Fruit fly (Drosophila melanogaster) whole organism, embryonic: Measurements from ENCODE around the gene GIIIspla2.
A peak's percentile ranks its signal among the peaks of the same experiment; 100 is the strongest.

Experiments
- ATbp ChIP-seq: fragments of 200-800 bp; sonication (Bioruptor generic); optimal IDR thresholded peaks from 2 replicates; lab custom pipeline; 2017; ENCODE audit warnings: missing biosample characterization, mild to moderate bottlenecking, missing genetic modification characterization, missing genetic modification reagents
- Abd-B ChIP-seq: fragments of 200-800 bp; sonication (Bioruptor generic); optimal IDR thresholded peaks from 2 replicates; lab custom pipeline; 2018; ENCODE audit warnings: missing biosample characterization, mild to moderate bottlenecking, missing genetic modification characterization, moderate library complexity
- Adf1 ChIP-seq: fragments of 200-800 bp; sonication (Bioruptor generic); IDR thresholded peaks from 2 replicates; pipeline ENCODE4 v1.3.6; 2022; ENCODE audit warnings: missing biosample characterization, missing genetic modification characterization
- Asciz ChIP-seq: fragments of 200-800 bp; sonication (Bioruptor generic); optimal IDR thresholded peaks from 2 replicates; lab custom pipeline; 2017; ENCODE audit warnings: missing biosample characterization, mild to moderate bottlenecking, missing genetic modification characterization, missing genetic modification reagents
- Atf-2 ChIP-seq: fragments of 200-800 bp; sonication (Bioruptor generic); optimal IDR thresholded peaks from 2 replicates; lab custom pipeline; 2016; ENCODE audit warnings: missing biosample characterization, missing genetic modification characterization
- Blimp-1 ChIP-seq: fragments of 200-800 bp; sonication (Bioruptor generic); optimal IDR thresholded peaks from 3 replicates; lab custom pipeline; 2018; ENCODE audit warnings: missing biosample characterization, missing genetic modification characterization, mild to moderate bottlenecking, moderate library complexity, missing genetic modification reagents
- Bteb2 ChIP-seq: fragments of 200-800 bp; sonication (Bioruptor generic); optimal IDR thresholded peaks from 2 replicates; lab custom pipeline; 2016; ENCODE audit warnings: missing biosample characterization, missing genetic modification characterization
- CG10366 ChIP-seq: fragments of 200-800 bp; sonication (Bioruptor generic); IDR thresholded peaks from 2 replicates; pipeline ENCODE4 v1.3.6; 2022; ENCODE audit warnings: missing biosample characterization, missing genetic modification characterization
- CG13624 ChIP-seq: fragments of 200-800 bp; sonication (Bioruptor generic); optimal IDR thresholded peaks from 2 replicates; lab custom pipeline; 2016; ENCODE audit warnings: missing biosample characterization, missing genetic modification characterization
- CG13775 ChIP-seq: fragments of 200-800 bp; sonication (Bioruptor generic); optimal IDR thresholded peaks from 3 replicates; lab custom pipeline; 2017; ENCODE audit warnings: missing biosample characterization, mild to moderate bottlenecking, missing genetic modification characterization
- CG15011 ChIP-seq: fragments of 200-800 bp; sonication (Bioruptor generic); optimal IDR thresholded peaks from 3 replicates; lab custom pipeline; 2018; ENCODE audit warnings: missing biosample characterization, mild to moderate bottlenecking, missing genetic modification characterization
- CG15696 ChIP-seq: fragments of 200-800 bp; sonication (Bioruptor generic); optimal IDR thresholded peaks from 2 replicates; lab custom pipeline; 2019; ENCODE audit warnings: missing biosample characterization, mild to moderate bottlenecking, missing genetic modification characterization, moderate library complexity
- CG17612 ChIP-seq: fragments of 200-800 bp; sonication (Bioruptor generic); IDR thresholded peaks from 2 replicates; pipeline ENCODE4 v1.3.6; 2022; ENCODE audit warnings: missing biosample characterization, missing genetic modification characterization
- CG3847 ChIP-seq: fragments of 200-800 bp; sonication (Bioruptor generic); IDR thresholded peaks from 2 replicates; pipeline ENCODE4 v1.3.6; 2022; ENCODE audit warnings: missing biosample characterization, missing genetic modification characterization
- CG7556 ChIP-seq: fragments of 200-800 bp; sonication (Bioruptor generic); optimal IDR thresholded peaks from 2 replicates; lab custom pipeline; 2017; ENCODE audit warnings: missing biosample characterization, mild to moderate bottlenecking, missing genetic modification characterization
- CG7745 ChIP-seq: fragments of 200-800 bp; sonication (Bioruptor generic); optimal IDR thresholded peaks from 2 replicates; lab custom pipeline; 2018; ENCODE audit warnings: missing biosample characterization, mild to moderate bottlenecking, missing genetic modification characterization, moderate library complexity
- CG7963 ChIP-seq: fragments of 200-800 bp; sonication (Bioruptor generic); IDR thresholded peaks from 3 replicates; pipeline ENCODE4 v1.3.6; 2022; ENCODE audit warnings: missing biosample characterization, missing genetic modification characterization; ENCODE audit not compliant: partially characterized antibody
- CoRest ChIP-seq: fragments of 200-800 bp; sonication (Bioruptor generic); optimal IDR thresholded peaks from 3 replicates; lab custom pipeline; 2018; ENCODE audit warnings: missing biosample characterization, mild to moderate bottlenecking, missing genetic modification characterization, moderate library complexity
- Drgx ChIP-seq: fragments of 200-800 bp; sonication (Bioruptor generic); IDR thresholded peaks from 2 replicates; pipeline ENCODE4 v1.3.6; 2022; ENCODE audit warnings: missing biosample characterization, missing genetic modification characterization
- HLH3B ChIP-seq: fragments of 200-800 bp; sonication (Bioruptor generic); IDR thresholded peaks from 2 replicates; pipeline ENCODE4 v1.3.6; 2022; ENCODE audit warnings: missing biosample characterization, missing genetic modification characterization
- Hand ChIP-seq: fragments of 200-800 bp; sonication (Bioruptor generic); optimal IDR thresholded peaks from 2 replicates; lab custom pipeline; 2017; ENCODE audit warnings: mild to moderate bottlenecking, missing biosample characterization, missing genetic modification reagents, missing genetic modification characterization
- Max ChIP-seq: fragments of 200-800 bp; sonication (Bioruptor generic); optimal IDR thresholded peaks from 2 replicates; lab custom pipeline; 2016; ENCODE audit warnings: missing biosample characterization, mild to moderate bottlenecking, missing genetic modification characterization
- NFAT ChIP-seq: fragments of 200-800 bp; sonication (Bioruptor generic); IDR thresholded peaks from 2 replicates; pipeline ENCODE4 v1.3.6; 2022; ENCODE audit warnings: missing biosample characterization, missing genetic modification characterization
- Nf-YC ChIP-seq: fragments of 200-800 bp; optimal IDR thresholded peaks from 3 replicates; lab custom pipeline; 2019; ENCODE audit warnings: missing biosample characterization, mild to moderate bottlenecking, missing genetic modification characterization, moderate library complexity
- Oaz ChIP-seq: fragments of 200-800 bp; sonication (Bioruptor generic); IDR thresholded peaks from 2 replicates; pipeline ENCODE4 v1.3.6; 2022; ENCODE audit warnings: missing biosample characterization, missing genetic modification characterization
- Ssrp ChIP-seq: fragments of 200-800 bp; sonication (Bioruptor generic); optimal IDR thresholded peaks from 2 replicates; lab custom pipeline; 2018; ENCODE audit warnings: missing biosample characterization, mild to moderate bottlenecking, missing genetic modification characterization, moderate library complexity
- Stat92E ChIP-seq, 3 experiments: fragments of >200 bp in 2 of 3; fragments of 200-800 bp in 1 of 3; sonication (Bioruptor generic) in 1 of 3; optimal IDR thresholded peaks; 2 replicates each; lab custom pipeline; 2017 to 2019; ENCODE audit warnings: missing biosample characterization in 3 of 3, missing genetic modification characterization in 3 of 3, mild to moderate bottlenecking in 1 of 3, moderate library complexity in 1 of 3
- Trl ChIP-seq, 3 experiments: fragments of >200 bp in 2 of 3; fragments of 200-800 bp in 1 of 3; sonication (Bioruptor generic) in 1 of 3; optimal IDR thresholded peaks; 2 replicates in 1 of 3; 3 replicates in 2 of 3; lab custom pipeline; 2016 to 2017; ENCODE audit warnings: missing biosample characterization in 1 of 3, missing genetic modification characterization in 1 of 3
- amos ChIP-seq: fragments of 200-800 bp; sonication (Bioruptor generic); IDR thresholded peaks from 2 replicates; pipeline ENCODE4 v1.3.6; 2022; ENCODE audit warnings: missing biosample characterization, missing genetic modification characterization; ENCODE audit not compliant: partially characterized antibody
- ase ChIP-seq: fragments of 200-800 bp; sonication (Bioruptor generic); IDR thresholded peaks from 3 replicates; pipeline ENCODE4 v1.3.6; 2022; ENCODE audit warnings: missing biosample characterization, missing genetic modification characterization
- ash1 ChIP-seq: fragments of 200-800 bp; sonication (Bioruptor generic); optimal IDR thresholded peaks from 2 replicates; lab custom pipeline; 2018; ENCODE audit warnings: missing biosample characterization, mild to moderate bottlenecking, missing genetic modification characterization
- az2 ChIP-seq: fragments of 200-800 bp; sonication (Bioruptor generic); optimal IDR thresholded peaks from 3 replicates; lab custom pipeline; 2016; ENCODE audit warnings: missing biosample characterization, missing genetic modification characterization
- bbx ChIP-seq: fragments of 200-800 bp; sonication (Bioruptor generic); IDR thresholded peaks from 2 replicates; pipeline ENCODE4 v1.3.6; 2022; ENCODE audit warnings: missing biosample characterization, missing genetic modification characterization; ENCODE audit not compliant: partially characterized antibody
- br ChIP-seq: fragments of >200 bp; optimal IDR thresholded peaks from 2 replicates; lab custom pipeline; 2017
- eve ChIP-seq, 2 experiments: fragments of >200 bp; optimal IDR thresholded peaks; 2 replicates each; lab custom pipeline; 2017; ENCODE audit warnings: missing biosample characterization in 2 of 2, missing genetic modification characterization in 2 of 2
- fd102C ChIP-seq: fragments of 200-800 bp; sonication (Bioruptor generic); optimal IDR thresholded peaks from 2 replicates; lab custom pipeline; 2018; ENCODE audit warnings: missing biosample characterization, mild to moderate bottlenecking, missing genetic modification characterization, moderate library complexity
- grau ChIP-seq: fragments of 200-800 bp; optimal IDR thresholded peaks from 3 replicates; lab custom pipeline; 2019; ENCODE audit warnings: missing biosample characterization, mild to moderate bottlenecking, missing genetic modification characterization, moderate library complexity
- ham ChIP-seq: fragments of 200-800 bp; sonication (Bioruptor generic); IDR thresholded peaks from 2 replicates; pipeline ENCODE4 v1.3.6; 2022; ENCODE audit warnings: missing biosample characterization, missing genetic modification characterization
- inv ChIP-seq: fragments of 200-800 bp; sonication (Bioruptor generic); IDR thresholded peaks from 2 replicates; pipeline ENCODE4 v1.3.6; 2022; ENCODE audit warnings: missing biosample characterization, missing genetic modification characterization; ENCODE audit not compliant: partially characterized antibody
- kay ChIP-seq: fragments of 200-800 bp; sonication (Bioruptor generic); optimal IDR thresholded peaks from 2 replicates; lab custom pipeline; 2016; ENCODE audit warnings: missing biosample characterization, missing genetic modification characterization
- klu ChIP-seq: fragments of 200-800 bp; sonication (Bioruptor generic); IDR thresholded peaks from 2 replicates; pipeline ENCODE4 v1.3.6; 2022; ENCODE audit warnings: missing biosample characterization, missing genetic modification characterization
- lola ChIP-seq, 3 experiments: fragments of >200 bp in 2 of 3; fragments of 200-800 bp in 1 of 3; sonication (Bioruptor generic) in 1 of 3; optimal IDR thresholded peaks; 2 replicates each; lab custom pipeline; 2017 to 2019; ENCODE audit warnings: missing biosample characterization in 3 of 3, missing genetic modification characterization in 3 of 3, mild to moderate bottlenecking in 1 of 3, moderate library complexity in 1 of 3
- nerfin-1 ChIP-seq: fragments of 200-800 bp; sonication (Bioruptor generic); optimal IDR thresholded peaks from 3 replicates; lab custom pipeline; 2019; ENCODE audit warnings: missing biosample characterization, mild to moderate bottlenecking, missing genetic modification characterization, moderate library complexity
- nmo ChIP-seq: fragments of 200-800 bp; sonication (Bioruptor generic); optimal IDR thresholded peaks from 2 replicates; lab custom pipeline; 2018; ENCODE audit warnings: missing biosample characterization, mild to moderate bottlenecking, missing genetic modification characterization, moderate library complexity
- pnt ChIP-seq: fragments of 200-800 bp; sonication (Bioruptor generic); optimal IDR thresholded peaks from 3 replicates; lab custom pipeline; 2016; ENCODE audit warnings: missing biosample characterization, missing genetic modification characterization
- repo ChIP-seq: fragments of 200-800 bp; sonication (Bioruptor generic); optimal IDR thresholded peaks from 2 replicates; lab custom pipeline; 2016; ENCODE audit warnings: missing biosample characterization, missing genetic modification characterization
- slp2 ChIP-seq: fragments of 200-800 bp; sonication (Bioruptor generic); optimal IDR thresholded peaks from 2 replicates; lab custom pipeline; 2016; ENCODE audit warnings: missing biosample characterization, missing genetic modification characterization
- wdn ChIP-seq: fragments of 200-800 bp; sonication (Bioruptor generic); IDR thresholded peaks from 2 replicates; pipeline ENCODE4 v1.3.6; 2022; ENCODE audit warnings: missing biosample characterization, missing genetic modification characterization
- wek ChIP-seq: fragments of 200-800 bp; sonication (Bioruptor generic); optimal IDR thresholded peaks from 3 replicates; lab custom pipeline; 2018; ENCODE audit warnings: missing biosample characterization, mild to moderate bottlenecking, missing genetic modification characterization, moderate library complexity

Gene GIIIspla2

DNA sequence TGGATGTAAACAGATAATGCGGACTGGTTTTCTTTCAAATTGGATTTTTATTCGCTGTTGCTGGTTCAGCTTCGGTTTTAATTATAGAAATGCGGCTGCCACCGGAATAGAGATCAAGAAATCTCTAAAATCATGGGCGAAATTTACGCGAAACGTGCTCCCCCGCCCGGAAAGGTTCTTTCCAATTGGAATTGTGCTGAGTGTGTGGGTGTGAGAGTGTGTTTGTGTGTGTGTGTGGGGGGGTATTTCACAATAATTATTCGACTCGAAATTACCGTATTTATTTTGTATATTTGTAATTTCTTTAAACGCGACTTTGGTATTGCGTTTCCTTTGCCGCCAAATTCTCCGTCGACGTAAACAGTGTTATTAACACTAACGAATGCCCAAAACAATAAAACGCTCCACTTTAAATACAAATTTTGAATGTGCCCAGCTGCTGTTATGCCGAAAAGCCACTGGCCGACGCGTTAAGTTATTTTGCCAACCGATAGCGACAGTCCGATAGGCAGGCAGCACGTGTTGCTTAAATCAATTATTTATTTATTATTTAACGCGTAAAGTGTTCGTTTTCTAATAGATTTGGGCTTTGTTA lies 41.6 kb upstream of the GIIIspla2 start, which contains the start of gene Gclc (continued):
- TF ChIP-seq CG7963 (GFP tag; lab: Robert Waterston, UW) (peak; percentile 10; the same call in 1 of the 3 replicates), CG15011 (no peak), Oaz (GFP tag; lab: Robert Waterston, UW) (no peak), CG7745 (tag; lab: Kevin White, UChicago) (no peak), bbx (peak; percentile 41), CG3847 (GFP tag; lab: Robert Waterston, UW) (0 out of 2 replicates have a peak, but pooled peaks have one; percentile 30), Bteb2 (GFP tag; lab: Kevin White, UChicago) (peak; percentile 0), klu (GFP tag; lab: Robert Waterston, UW) (no peak), ham (GFP tag; lab: Robert Waterston, UW) (no peak), kay (GFP tag; lab: Kevin White, UChicago) (no peak), Ssrp (tag; lab: Kevin White, UChicago) (no peak), Atf-2 (GFP tag; lab: Kevin White, UChicago) (no peak), CG7556 (GFP tag; lab: Kevin White, UChicago) (no peak), Blimp-1 (no peak), repo (GFP tag; lab: Kevin White, UChicago) (no peak), NFAT (GFP tag; lab: Robert Waterston, UW) (0 out of 2 replicates have a peak, but pooled peaks have one; percentile 23), ATbp (GFP tag; lab: Kevin White, UChicago) (no peak), Abd-B (no peak), HLH3B (GFP tag; lab: Robert Waterston, UW) (no peak), grau (no peak), Trl (optimal IDR thresholded peaks at IDR 0.05; lab: Kevin White, UChicago) (no peak), Trl (GFP tag; optimal IDR thresholded peaks at IDR 0.05; lab: Kevin White, UChicago) (no peak), CG10366 (GFP tag; lab: Robert Waterston, UW) (no peak), br (lab: Kevin White, UChicago) (no peak), Max (GFP tag; lab: Kevin White, UChicago) (peak; percentile 23), Hand (GFP tag; lab: Kevin White, UChicago) (no peak), CG15696 (tag; lab: Kevin White, UChicago) (no peak), CG13775 (GFP tag; lab: Kevin White, UChicago) (no peak), eve (GFP tag; optimal IDR thresholded peaks at IDR 0.05; lab: Kevin White, UChicago) (no peak), az2 (GFP tag; lab: Kevin White, UChicago) (no peak), fd102C (GFP tag; lab: Kevin White, UChicago) (no peak), CG17612 (no peak), Adf1 (no peak), CG13624 (GFP tag; lab: Kevin White, UChicago) (no peak), ash1 (GFP tag; lab: Kevin White, UChicago) (no peak), Drgx (no peak), ase (GFP tag; lab: Robert Waterston, UW) (no peak), slp2 (GFP tag; lab: Kevin White, UChicago) (no peak), wdn (GFP tag; lab: Robert Waterston, UW) (no peak), CoRest (tag; lab: Kevin White, UChicago) (no peak), nerfin-1 (no peak), inv (GFP tag; lab: Robert Waterston, UW) (peak; percentile 20; the same call in 1 of the 2 replicates), pnt (GFP tag; lab: Kevin White, UChicago) (no peak), Nf-YC (tag; lab: Kevin White, UChicago) (peak; percentile 14), amos (GFP tag; lab: Robert Waterston, UW) (peak; percentile 54; the same call in 1 of the 2 replicates), Stat92E (GFP tag; optimal IDR thresholded peaks at IDR 0.05; lab: Kevin White, UChicago) (no peak), wek (GFP tag; lab: Kevin White, UChicago) (no peak), Asciz (GFP tag; lab: Kevin White, UChicago) (no peak), nmo (GFP tag; lab: Kevin White, UChicago) (no peak), lola (GFP tag; optimal IDR thresholded peaks at IDR 0.05; lab: Kevin White, UChicago) (no peak)
